Worm (Caenorhabditis elegans): ENCODE data around the gene hpo-18.

ce11 chrV:4303793-4304192, 42.4 kb downstream of the hpo-18 start:
- TF ChIP-seq ama-1 (optimal IDR thresholded peaks at IDR 0.05) (no peak), snpc-4 (tag; optimal IDR thresholded peaks at IDR 0.05) (no peak), unc-62 (GFP tag; optimal IDR thresholded peaks at IDR 0.05) (no peak), R02D3.7 (tag; optimal IDR thresholded peaks at IDR 0.05) (no peak), zag-1 (tag; optimal IDR thresholded peaks at IDR 0.05) (no peak), F13H6.1 (tag; optimal IDR thresholded peaks at IDR 0.05) (no peak), nhr-6 (tag; optimal IDR thresholded peaks at IDR 0.05) (no peak), nhr-25 (tag; optimal IDR thresholded peaks at IDR 0.05) (no peak), nhr-11 (tag; optimal IDR thresholded peaks at IDR 0.05) (no peak), egl-27 (tag; optimal IDR thresholded peaks at IDR 0.05) (no peak), nhr-10 (tag; optimal IDR thresholded peaks at IDR 0.05) (no peak)
